Fruit fly (Drosophila melanogaster): ENCODE data around the gene CycK.
A peak's percentile ranks its signal among the peaks of the same experiment; 100 is the strongest.

CycK gene

dm6 chr2L:22129581-22130300, at the start of gene CycK (continued):
- TF ChIP-seq CG2202 (tag; optimal IDR thresholded peaks at IDR 0.05) (no peak), BEAF-32 (GFP tag; optimal IDR thresholded peaks at IDR 0.05) (peak; percentile 59), pnt (GFP tag; optimal IDR thresholded peaks at IDR 0.05) (no peak), ftz-f1 (GFP tag; optimal IDR thresholded peaks at IDR 0.05) (no peak), CG10431 (GFP tag; optimal IDR thresholded peaks at IDR 0.05) (no peak), CG4820 (GFP tag; optimal IDR thresholded peaks at IDR 0.05) (no peak), CG12071 (GFP tag; optimal IDR thresholded peaks at IDR 0.05) (no peak), CkIIα-i1 (GFP tag; IDR thresholded peaks at IDR 0.05) (no peak), tx (GFP tag; optimal IDR thresholded peaks at IDR 0.05) (no peak), CG17829 (tag; optimal IDR thresholded peaks at IDR 0.05) (peak; percentile 1), CG6791 (GFP tag; IDR thresholded peaks at IDR 0.05; ENCODE audit: partially characterized antibody) (no peak), h (optimal IDR thresholded peaks at IDR 0.05) (no peak), CG3163 (GFP tag; optimal IDR thresholded peaks at IDR 0.05) (no peak), Vsx1 (GFP tag; optimal IDR thresholded peaks at IDR 0.05) (no peak), CG13624 (GFP tag; optimal IDR thresholded peaks at IDR 0.05) (no peak), CG14710 (tag; optimal IDR thresholded peaks at IDR 0.05) (peak; percentile 46), CG3838 (GFP tag; optimal IDR thresholded peaks at IDR 0.05) (no peak), zen2 (GFP tag; IDR thresholded peaks at IDR 0.05; ENCODE audit: partially characterized antibody) (no peak), CG11247 (GFP tag; IDR thresholded peaks at IDR 0.05) (no peak), CG5245 (GFP tag; optimal IDR thresholded peaks at IDR 0.05) (no peak), CG1602 (GFP tag; optimal IDR thresholded peaks at IDR 0.05) (peak; percentile 18), CG31441 (GFP tag; IDR thresholded peaks at IDR 0.05) (no peak), CG18011 (GFP tag; optimal IDR thresholded peaks at IDR 0.05) (no peak), prd (optimal IDR thresholded peaks at IDR 0.05) (no peak), prd (GFP tag; IDR thresholded peaks at IDR 0.05) (peak; percentile 43; the same call in 1 of the 3 replicates), sima (GFP tag; optimal IDR thresholded peaks at IDR 0.05) (no peak), CG10321 (GFP tag; IDR thresholded peaks at IDR 0.05) (no peak), CG3847 (GFP tag; IDR thresholded peaks at IDR 0.05) (no peak), fu2 (GFP tag; optimal IDR thresholded peaks at IDR 0.05) (peak; percentile 23), Dp (GFP tag; optimal IDR thresholded peaks at IDR 0.05) (no peak), gfzf (GFP tag; optimal IDR thresholded peaks at IDR 0.05) (peak; percentile 64), CG1647 (GFP tag; optimal IDR thresholded peaks at IDR 0.05) (no peak), Side (GFP tag; optimal IDR thresholded peaks at IDR 0.05) (no peak), CG10267 (tag; optimal IDR thresholded peaks at IDR 0.05) (no peak), CG1832 (GFP tag; optimal IDR thresholded peaks at IDR 0.05) (no peak), unpg (GFP tag; optimal IDR thresholded peaks at IDR 0.05) (no peak), hth (optimal IDR thresholded peaks at IDR 0.05) (no peak), shn (GFP tag; optimal IDR thresholded peaks at IDR 0.05) (peak; percentile 9), en (GFP tag; optimal IDR thresholded peaks at IDR 0.05) (no peak), CG5180 (GFP tag; optimal IDR thresholded peaks at IDR 0.05) (no peak), CG17359 (tag; optimal IDR thresholded peaks at IDR 0.05) (no peak), z (GFP tag; IDR thresholded peaks at IDR 0.05) (no peak), row (GFP tag; IDR thresholded peaks at IDR 0.05) (peak; percentile 84), CG1792 (GFP tag; optimal IDR thresholded peaks at IDR 0.05) (no peak), tio (GFP tag; optimal IDR thresholded peaks at IDR 0.05) (no peak), Dref (GFP tag; IDR thresholded peaks at IDR 0.05) (no peak)
